Fruit fly (Drosophila melanogaster): ENCODE measurements around the gene ringer.
A peak's percentile ranks its signal among the peaks of the same experiment; 100 is the strongest.

Gene ringer

DNA sequence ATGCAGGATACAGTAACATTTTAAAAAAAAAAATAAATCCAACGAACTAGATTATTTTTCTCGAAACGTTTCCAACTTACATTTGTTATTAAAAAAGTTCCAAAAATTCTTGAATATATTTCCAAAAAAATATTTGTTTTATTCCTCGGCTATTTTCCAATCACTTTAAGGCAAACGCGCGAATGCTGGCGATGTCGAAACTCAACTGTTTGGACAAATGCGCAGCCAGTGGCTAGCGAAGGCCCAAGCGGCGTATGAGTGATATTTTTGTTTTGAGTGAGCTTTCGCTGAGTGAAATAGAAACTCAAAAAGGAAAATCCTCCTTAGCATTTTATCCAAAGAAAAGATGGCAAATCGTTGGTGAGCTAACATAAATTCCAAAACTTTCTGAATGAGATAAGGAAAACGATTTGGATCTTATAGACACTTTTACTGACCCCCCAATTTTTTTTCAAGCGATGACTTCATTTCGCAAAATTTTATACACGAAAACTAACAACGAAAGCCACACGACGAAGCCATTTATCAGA is at the start of gene ringer (continued):
- TF ChIP-seq Dek (tag; optimal IDR thresholded peaks at IDR 0.05) (peak; percentile 23), gro (GFP tag; optimal IDR thresholded peaks at IDR 0.05) (peak; percentile 29), CG11398 (GFP tag; optimal IDR thresholded peaks at IDR 0.05) (no peak), Kr (GFP tag; optimal IDR thresholded peaks at IDR 0.05) (no peak), Camta (GFP tag; optimal IDR thresholded peaks at IDR 0.05) (no peak)

DNA sequence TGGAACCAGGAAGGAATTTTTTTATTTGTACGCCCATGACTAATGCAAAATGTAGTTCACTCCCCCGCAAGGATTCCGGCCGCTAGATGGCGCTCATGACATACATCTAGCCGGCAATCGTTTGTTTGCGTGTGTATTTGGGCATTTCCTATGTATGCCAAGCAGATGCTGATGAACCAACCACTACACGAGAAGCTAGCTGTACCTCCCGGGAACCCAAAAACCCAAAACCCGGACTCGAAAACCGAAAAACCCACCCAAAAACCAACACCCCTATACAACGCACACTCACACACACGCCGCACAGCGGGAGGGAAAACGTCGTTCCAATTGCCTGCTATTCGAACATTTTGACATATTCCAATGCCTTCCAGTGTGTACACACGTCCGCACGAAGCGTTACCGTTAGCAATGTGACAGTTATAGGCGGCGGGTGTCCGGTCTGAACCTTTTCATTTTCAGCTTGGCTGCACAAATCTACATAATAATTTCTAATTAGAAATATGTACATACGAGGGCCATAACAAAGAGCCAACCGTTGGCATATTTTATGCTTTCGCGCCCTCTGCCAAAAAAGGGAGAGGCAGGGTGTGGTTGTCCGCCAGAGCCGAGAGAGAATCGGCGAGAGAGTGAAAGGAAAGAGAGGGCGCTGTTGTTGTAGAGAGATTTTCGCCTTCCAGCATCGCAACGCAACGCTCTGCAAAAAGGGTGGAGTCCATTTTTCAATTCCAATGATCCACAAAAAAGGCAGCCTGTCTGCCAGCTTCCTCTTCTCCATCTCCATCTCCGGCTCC is 48.8 kb upstream of the ringer start:
- TF ChIP-seq corto (GFP tag; optimal IDR thresholded peaks at IDR 0.05) (peak; percentile 5), Nf-YC (tag; optimal IDR thresholded peaks at IDR 0.05) (peak; percentile 5), CG13894 (tag; optimal IDR thresholded peaks at IDR 0.05) (peak; percentile 93), CG2199 (GFP tag; IDR thresholded peaks at IDR 0.05) (peak; percentile 84; the same call in 2 of the 3 replicates), CG16779 (GFP tag; IDR thresholded peaks at IDR 0.05) (no peak), CG3847 (GFP tag; IDR thresholded peaks at IDR 0.05) (no peak), CG8765 (GFP tag; IDR thresholded peaks at IDR 0.05) (0 out of 2 replicates have a peak, but pooled peaks have one; percentile 18), nerfin-1 (tag; optimal IDR thresholded peaks at IDR 0.05) (peak; percentile 44), CG17328 (GFP tag; IDR thresholded peaks at IDR 0.05) (0 out of 2 replicates have a peak, but pooled peaks have one; percentile 11), CG4617 (GFP tag; optimal IDR thresholded peaks at IDR 0.05; ENCODE audit: borderline replicate concordance) (no peak), CG17186 (GFP tag; optimal IDR thresholded peaks at IDR 0.05) (no peak), sqz (GFP tag; optimal IDR thresholded peaks at IDR 0.05) (peak; percentile 37), kni (GFP tag; optimal IDR thresholded peaks at IDR 0.05) (peak; percentile 89), Kr (GFP tag; optimal IDR thresholded peaks at IDR 0.05) (peak; percentile 1), Med (GFP tag) (no peak), twi (tag; optimal IDR thresholded peaks at IDR 0.05) (peak; percentile 90), jigr1 (GFP tag; IDR thresholded peaks at IDR 0.05) (no peak), cg (GFP tag; optimal IDR thresholded peaks at IDR 0.05) (peak; percentile 59), CG33557 (GFP tag; optimal IDR thresholded peaks at IDR 0.05) (peak; percentile 2), chinmo (GFP tag; IDR thresholded peaks at IDR 0.05; ENCODE audit: partially characterized antibody) (peak; percentile 56; the same call in 1 of the 4 replicates), Xrp1 (GFP tag; IDR thresholded peaks at IDR 0.05) (no peak), bbx (GFP tag; IDR thresholded peaks at IDR 0.05; ENCODE audit: partially characterized antibody) (0 out of 2 replicates have a peak, but pooled peaks have one; percentile 28), eve (GFP tag; optimal IDR thresholded peaks at IDR 0.05) (no peak), zen2 (GFP tag; IDR thresholded peaks at IDR 0.05; ENCODE audit: partially characterized antibody) (0 out of 3 replicates have a peak, but pooled peaks have one; percentile 33), pros (GFP tag; optimal IDR thresholded peaks at IDR 0.05) (peak; percentile 64), tin (GFP tag; optimal IDR thresholded peaks at IDR 0.05) (no peak), CG14710 (tag; optimal IDR thresholded peaks at IDR 0.05) (peak; percentile 99), CTCF (GFP tag; optimal IDR thresholded peaks at IDR 0.05) (peak; percentile 91), CG10979 (tag; optimal IDR thresholded peaks at IDR 0.05) (peak; percentile 49), abd-A (tag; optimal IDR thresholded peaks at IDR 0.05) (peak; percentile 74), inv (GFP tag; IDR thresholded peaks at IDR 0.05; ENCODE audit: partially characterized antibody) (no peak), gcm (GFP tag; optimal IDR thresholded peaks at IDR 0.05) (peak; percentile 34), stwl (tag; optimal IDR thresholded peaks at IDR 0.05) (peak; percentile 98), amos (GFP tag; IDR thresholded peaks at IDR 0.05; ENCODE audit: partially characterized antibody) (0 out of 2 replicates have a peak, but pooled peaks have one; percentile 17), da (GFP tag; optimal IDR thresholded peaks at IDR 0.05) (no peak), gsb-n (tag; optimal IDR thresholded peaks at IDR 0.05) (peak; percentile 68), Trl (optimal IDR thresholded peaks at IDR 0.05) (peak; percentile 72 to 76), Trl (GFP tag; optimal IDR thresholded peaks at IDR 0.05) (no peak), chm (GFP tag; IDR thresholded peaks at IDR 0.05) (peak; percentile 42; the same call in 1 of the 2 replicates), vvl (GFP tag; IDR thresholded peaks at IDR 0.05) (peak; percentile 55; the same call in 1 of the 2 replicates), CG8290 (GFP tag; optimal IDR thresholded peaks at IDR 0.05) (peak; percentile 76), CG8290 (tag; optimal IDR thresholded peaks at IDR 0.05) (peak in 1 of 2 experiments; percentile 18), CG12219 (GFP tag; optimal IDR thresholded peaks at IDR 0.05) (peak; percentile 1)

Data from whole organism, embryonic.